Worm (Caenorhabditis elegans) whole organism, L4 larva: ENCODE data around the gene F19B10.5.

Experiments
- Y5F2A.4 ChIP-seq: fragments of 200-800 bp; sonication (Bioruptor generic); optimal IDR thresholded peaks from 2 replicates; lab custom pipeline; 2018; ENCODE audit warnings: mild to moderate bottlenecking, missing genetic modification characterization, missing compliant biosample characterization
- ama-1 ChIP-seq: fragments of 150-350 bp; optimal IDR thresholded peaks from 2 replicates; lab custom pipeline; 2014; ENCODE audit warnings: inconsistent platforms, mixed read lengths
- ces-1 ChIP-seq: fragments of 150-350 bp; sonication (generic microtip); optimal IDR thresholded peaks from 4 replicates; lab custom pipeline; 2014; ENCODE audit warnings: missing biosample characterization, missing genetic modification reagents, missing genetic modification characterization
- fkh-10 ChIP-seq: fragments of 150-350 bp; optimal IDR thresholded peaks from 2 replicates; lab custom pipeline; 2014; ENCODE audit warnings: missing biosample characterization, missing genetic modification reagents, missing genetic modification characterization
- hmg-1.1 ChIP-seq: fragments of 200-800 bp; sonication (Bioruptor generic); IDR thresholded peaks from 2 replicates; pipeline ENCODE4 v1.3.6; 2022; ENCODE audit warnings: missing genetic modification reagents, missing genetic modification characterization, missing compliant biosample characterization
- lir-3 ChIP-seq: sonication (generic microtip); optimal IDR thresholded peaks from 2 replicates; lab custom pipeline; 2016; ENCODE audit warnings: mild to moderate bottlenecking, missing genetic modification characterization, missing compliant biosample characterization
- lsy-2 ChIP-seq, 2 experiments: fragments of 150-350 bp in 1 of 2; sonication (generic microtip) in 1 of 2; optimal IDR thresholded peaks; 2 replicates each; lab custom pipeline; 2014 to 2017; ENCODE audit warnings: missing biosample characterization in 2 of 2, missing genetic modification characterization in 2 of 2
- madf-5 ChIP-seq, 2 experiments: fragments of 200-800 bp; sonication (Bioruptor generic); IDR thresholded peaks; 2 replicates each; pipeline ENCODE4 v1.3.6; 2022; ENCODE audit warnings: missing compliant biosample characterization in 2 of 2, missing genetic modification characterization in 2 of 2
- mdl-1 ChIP-seq, 2 experiments: fragments of 150-350 bp in 1 of 2; sonication (generic microtip) in 1 of 2; optimal IDR thresholded peaks; 2 replicates each; lab custom pipeline; 2014 to 2017; ENCODE audit warnings: missing biosample characterization in 2 of 2, missing genetic modification characterization in 2 of 2
- nhr-11 ChIP-seq: fragments of 150-350 bp; optimal IDR thresholded peaks from 2 replicates; lab custom pipeline; 2014; ENCODE audit warnings: missing biosample characterization, missing genetic modification characterization
- pqm-1 ChIP-seq: sonication (generic microtip); optimal IDR thresholded peaks from 2 replicates; lab custom pipeline; 2017; ENCODE audit warnings: missing biosample characterization, missing genetic modification characterization
- rbr-2 ChIP-seq: sonication (generic microtip); optimal IDR thresholded peaks from 2 replicates; lab custom pipeline; 2016; ENCODE audit warnings: missing genotype, missing genetic modification characterization, missing compliant biosample characterization
- skn-1 ChIP-seq: fragments of 150-350 bp; optimal IDR thresholded peaks from 2 replicates; lab custom pipeline; 2014; ENCODE audit warnings: missing biosample characterization, missing genetic modification characterization
- ztf-11 ChIP-seq: fragments of 150-350 bp; optimal IDR thresholded peaks from 2 replicates; lab custom pipeline; 2014; ENCODE audit warnings: missing biosample characterization, missing genetic modification characterization

- TF ChIP-seq nhr-11 (tag; lab: Kevin White, UChicago) (no peak), ces-1 (GFP tag; lab: Kevin White, UChicago) (no peak), madf-5 (GFP tag; IDR thresholded peaks at IDR 0.05; lab: Robert Waterston, UW) (no peak), ama-1 (lab: Kevin White, UChicago) (no peak), lir-3 (tag; lab: Kevin White, UChicago) (no peak), ztf-11 (tag; lab: Kevin White, UChicago) (no peak), lsy-2 (tag; optimal IDR thresholded peaks at IDR 0.05; lab: Kevin White, UChicago) (no peak), pqm-1 (tag; lab: Kevin White, UChicago) (no peak), hmg-1.1 (GFP tag; lab: Robert Waterston, UW) (no peak), mdl-1 (tag; optimal IDR thresholded peaks at IDR 0.05; lab: Kevin White, UChicago) (no peak), fkh-10 (no peak), rbr-2 (tag; lab: Kevin White, UChicago) (no peak), skn-1 (tag; lab: Kevin White, UChicago) (no peak), Y5F2A.4 (GFP tag; lab: Kevin White, UChicago) (no peak)
Observed at ce11 chrII:3634765-3635164, 20.7 kb upstream of the F19B10.5 start.
